Worm (Caenorhabditis elegans) whole organism, L4/young adult: ENCODE results near the gene F41G4.13.

Experiments used
- W03F9.2 ChIP-seq: fragments of 150-350 bp; optimal IDR thresholded peaks from 2 replicates; lab custom pipeline; 2014; ENCODE audit warnings: missing biosample characterization, missing genetic modification characterization
- dao-5 ChIP-seq: sonication (generic microtip); optimal IDR thresholded peaks from 2 replicates; lab custom pipeline; 2016; ENCODE audit warnings: missing genotype, missing genetic modification characterization, moderate library complexity, missing compliant biosample characterization
- him-1 ChIP-seq: sonication (generic microtip); optimal IDR thresholded peaks from 2 replicates; lab custom pipeline; 2016; ENCODE audit warnings: missing genotype, missing genetic modification reagents, missing genetic modification characterization, missing compliant biosample characterization

DNA sequence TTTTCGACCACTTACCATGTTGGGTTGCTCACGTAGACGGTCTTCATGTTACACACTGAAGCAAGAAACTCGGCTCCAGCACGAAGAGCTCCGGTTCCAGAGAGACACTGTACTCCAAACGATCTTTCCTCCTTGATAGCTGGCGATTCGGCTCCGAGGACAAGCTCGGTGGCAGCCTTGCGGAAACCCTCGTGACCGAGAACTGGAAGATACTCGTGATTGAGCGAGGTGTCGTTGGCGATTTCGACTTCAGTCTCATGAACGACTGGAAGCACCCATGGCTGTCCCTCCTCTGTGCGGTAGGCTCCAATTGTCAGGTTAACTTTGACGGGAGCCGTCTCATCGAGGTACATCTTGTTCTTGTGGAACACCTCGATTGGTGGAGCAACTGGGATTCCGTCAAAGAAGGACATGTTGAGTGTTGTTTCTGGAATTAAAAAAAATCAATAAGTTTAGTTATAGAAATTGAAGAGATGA is 41.9 kb downstream of the F41G4.13 start, which contains the start of gene got-1.2:
- TF ChIP-seq him-1 (tag; lab: Kevin White, UChicago) (no peak), W03F9.2 (no peak), dao-5 (no peak)
